Fruit fly (Drosophila melanogaster) Kc167 (cell line): Measurements from ENCODE around the gene CG7715.

Experiments
- h ChIP-seq: fragments of >200 bp; optimal IDR thresholded peaks from 3 replicates; lab custom pipeline; 2018; ENCODE audit warnings: missing external identifiers
- ttk ChIP-seq: sonication (Bioruptor generic); optimal IDR thresholded peaks from 2 replicates; lab custom pipeline; 2017; ENCODE audit warnings: missing external identifiers

- TF ChIP-seq ttk (lab: Kevin White, UChicago) (no peak), h (lab: Kevin White, UChicago) (no peak)
These were observed 35.6 kb downstream of the CG7715 start, which contains the start of gene Muc91C for dm6 chr3R:18692619-18693018.
